Worm (Caenorhabditis elegans): ENCODE measurements around the gene atad-3.

ce11 chrII:10206425-10206824, 42.4 kb upstream of the atad-3 start, which contains the start of gene T01E8.1:
- TF ChIP-seq ets-4 (tag; optimal IDR thresholded peaks at IDR 0.05) (no peak), pqm-1 (tag; optimal IDR thresholded peaks at IDR 0.05) (no peak), pha-4 (tag; optimal IDR thresholded peaks at IDR 0.05) (no peak), nfya-1 (tag; optimal IDR thresholded peaks at IDR 0.05) (no peak), ceh-31 (tag; optimal IDR thresholded peaks at IDR 0.05) (no peak), nhr-11 (tag; optimal IDR thresholded peaks at IDR 0.05) (no peak)
